Worm (Caenorhabditis elegans) whole organism, midembryonic: ENCODE measurements around the gene srz-102.

Source experiments
- T22C8.4 ChIP-seq: fragments of 200-800 bp; sonication (Bioruptor generic); IDR thresholded peaks from 2 replicates; pipeline ENCODE4 v1.3.6; 2022; ENCODE audit warnings: missing genetic modification characterization, missing compliant biosample characterization
- cog-1 ChIP-seq: sonication (generic microtip); optimal IDR thresholded peaks from 2 replicates; lab custom pipeline; 2016; ENCODE audit warnings: missing genetic modification characterization, missing compliant biosample characterization
- flt-1 ChIP-seq: fragments of 200-800 bp; sonication (Bioruptor generic); IDR thresholded peaks from 2 replicates; pipeline ENCODE4 v1.3.6; 2022; ENCODE audit warnings: missing genetic modification characterization, missing compliant biosample characterization
- klf-2 ChIP-seq: fragments of 200-800 bp; sonication (Bioruptor generic); conservative IDR thresholded peaks from 2 replicates; pipeline ENCODE4 v1.3.6; 2022; ENCODE audit warnings: missing genetic modification reagents, missing genetic modification characterization, missing compliant biosample characterization
- med-1 ChIP-seq: sonication (generic microtip); optimal IDR thresholded peaks from 2 replicates; lab custom pipeline; 2017; ENCODE audit warnings: missing genetic modification characterization, mild to moderate bottlenecking, missing compliant biosample characterization, antibody characterized with exemption, missing genetic modification reagents; ENCODE audit not compliant: insufficient read depth
- ref-1 ChIP-seq: fragments of 200-800 bp; sonication (Bioruptor generic); conservative IDR thresholded peaks from 2 replicates; pipeline ENCODE4 v1.3.6; 2022; ENCODE audit warnings: missing genetic modification reagents, missing genetic modification characterization, missing compliant biosample characterization
- tab-1 ChIP-seq: fragments of 200-800 bp; sonication (Bioruptor generic); IDR thresholded peaks from 2 replicates; pipeline ENCODE4 v1.3.6; 2022; ENCODE audit warnings: missing genetic modification characterization, missing compliant biosample characterization
- ztf-23 ChIP-seq: fragments of 200-800 bp; sonication (Bioruptor generic); IDR thresholded peaks from 2 replicates; pipeline ENCODE4 v1.3.6; 2022; ENCODE audit warnings: missing genetic modification reagents, missing genetic modification characterization, missing compliant biosample characterization
- ztf-29 ChIP-seq: fragments of 200-800 bp; sonication (Bioruptor generic); IDR thresholded peaks from 2 replicates; pipeline ENCODE4 v1.3.6; 2022; ENCODE audit warnings: missing genetic modification reagents, missing genetic modification characterization, missing compliant biosample characterization

Gene srz-102

ce11 chrV:16735518-16735917 is 48.2 kb downstream of the srz-102 start, which contains the start of the genes clec-38 and clec-34:
TSS of gene clec-38 (minus strand) at chrV:16735618.
TSS of gene clec-34 (plus strand) at chrV:16735765.
- TF ChIP-seq tab-1 (GFP tag; lab: Robert Waterston, UW), result no peak
- no peak for TF ChIP-seq ref-1 (GFP tag; lab: Robert Waterston, UW)
- TF ChIP-seq ztf-23 (GFP tag; lab: Robert Waterston, UW), result no peak
- no peak for TF ChIP-seq klf-2 (GFP tag; lab: Robert Waterston, UW)
- TF ChIP-seq med-1 (GFP tag; lab: Kevin White, UChicago), result no peak
- no peak for TF ChIP-seq cog-1 (tag; lab: Kevin White, UChicago)

DNA sequence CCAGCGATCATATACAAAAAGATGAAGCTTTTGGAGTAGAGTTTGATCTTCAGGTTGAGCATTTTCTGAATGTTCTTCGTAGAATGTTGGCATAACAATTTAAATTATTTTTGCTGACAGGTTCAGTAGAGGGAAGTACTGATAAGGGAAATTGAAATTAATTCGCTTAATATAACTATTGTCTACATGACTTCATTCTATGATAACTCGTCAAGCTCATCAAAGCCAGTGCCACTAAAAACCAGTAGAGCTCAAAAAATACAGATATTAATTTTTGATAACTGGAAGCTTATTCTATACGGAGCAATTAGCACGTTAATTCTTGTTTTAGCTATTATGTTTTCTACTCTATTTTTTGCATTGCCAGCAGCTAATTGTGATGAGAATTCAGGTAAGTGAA is 51.8 kb downstream of the srz-102 start, which contains the start of the genes clec-29 and clec-39:
TSS of gene clec-29 (minus strand) at position 101 of the 400 bp plus-strand sequence.
TSS of gene clec-39 (plus strand) at position 169 of the 400 bp plus-strand sequence.
- TF ChIP-seq klf-2 (GFP tag; lab: Robert Waterston, UW) (no peak), ztf-23 (GFP tag; lab: Robert Waterston, UW) (no peak), tab-1 (GFP tag; lab: Robert Waterston, UW) (no peak), med-1 (GFP tag; lab: Kevin White, UChicago) (no peak), flt-1 (no peak), ztf-29 (GFP tag; lab: Robert Waterston, UW) (no peak), ref-1 (GFP tag; lab: Robert Waterston, UW) (no peak), cog-1 (tag; lab: Kevin White, UChicago) (no peak), T22C8.4 (no peak)
